Fruit fly (Drosophila melanogaster) whole organism: ENCODE measurements around the gene fray.

Source experiments
- Dll ChIP-seq: fragments of >200 bp; optimal IDR thresholded peaks from 2 replicates; lab custom pipeline; 2017
- psq ChIP-seq: fragments of >200 bp; optimal IDR thresholded peaks from 2 replicates; lab custom pipeline; 2017

DNA sequence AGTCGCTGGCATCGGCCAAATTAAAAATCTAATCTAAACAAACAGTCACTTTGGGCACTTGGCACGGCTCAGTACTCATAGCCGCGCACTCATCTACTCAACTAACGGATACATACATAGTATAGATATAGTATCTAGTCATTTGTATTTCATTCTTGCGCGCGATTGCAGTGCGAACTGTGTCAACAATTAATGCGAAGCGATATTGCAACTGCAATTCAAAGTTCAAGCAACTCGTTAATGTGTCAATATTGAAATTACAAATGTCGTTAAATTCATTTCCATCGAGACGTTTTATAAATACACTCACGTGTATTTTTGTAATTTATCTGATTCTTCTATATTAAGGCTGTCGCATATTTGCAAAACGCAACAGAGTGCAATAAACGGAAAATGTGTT, 9.3 kb downstream of the fray start:
- TF ChIP-seq Dll (no peak), psq (lab: Kevin White, UChicago) (no peak)
